Worm (Caenorhabditis elegans) whole organism, L4 larva: ENCODE results near the gene K05F1.13.

Source experiments
- D1046.2 ChIP-seq: fragments of 200-800 bp; sonication (Bioruptor generic); IDR thresholded peaks from 2 replicates; pipeline ENCODE4 v1.3.6; 2022; ENCODE audit warnings: missing genetic modification characterization, missing compliant biosample characterization
- R02D3.7 ChIP-seq: fragments of 150-350 bp; sonication (generic microtip); optimal IDR thresholded peaks from 3 replicates; lab custom pipeline; 2014; ENCODE audit warnings: missing biosample characterization, missing genetic modification characterization
- T26A8.4 ChIP-seq: fragments of 200-800 bp; sonication (Bioruptor generic); IDR thresholded peaks from 2 replicates; pipeline ENCODE4 v1.3.6; 2022; ENCODE audit warnings: missing genetic modification characterization, missing compliant biosample characterization
- aha-1 ChIP-seq: fragments of 150-350 bp; peaks from one replicate; lab custom pipeline; 2014; ENCODE audit warnings: missing biosample characterization, missing genetic modification characterization
- attf-4 ChIP-seq: sonication (generic microtip); optimal IDR thresholded peaks from 3 replicates; lab custom pipeline; 2017; ENCODE audit warnings: missing biosample characterization, missing genetic modification characterization
- daf-16 ChIP-seq, 3 experiments: sonication (generic microtip); optimal IDR thresholded peaks; 2 replicates each; lab custom pipeline; 2016 to 2017; ENCODE audit warnings: missing genetic modification characterization in 3 of 3, missing genetic modification reagents in 3 of 3, mild to moderate bottlenecking in 2 of 3, missing compliant biosample characterization in 2 of 3, missing biosample characterization in 1 of 3, moderate library complexity in 1 of 3
- daf-8 ChIP-seq: fragments of 200-800 bp; sonication (Bioruptor generic); IDR thresholded peaks from 2 replicates; pipeline ENCODE4 v1.3.6; 2022; ENCODE audit warnings: missing genetic modification characterization, missing compliant biosample characterization
- dmd-8 ChIP-seq: fragments of 200-800 bp; sonication (Bioruptor generic); IDR thresholded peaks from 2 replicates; pipeline ENCODE4 v1.3.6; 2022; ENCODE audit warnings: missing genetic modification characterization, missing compliant biosample characterization
- dpl-1 ChIP-seq: fragments of 150-350 bp; optimal IDR thresholded peaks from 2 replicates; lab custom pipeline; 2014; ENCODE audit warnings: missing biosample characterization, missing genetic modification reagents, missing genetic modification characterization
- lsy-2 ChIP-seq, 2 experiments: fragments of 150-350 bp in 1 of 2; sonication (generic microtip) in 1 of 2; optimal IDR thresholded peaks; 2 replicates each; lab custom pipeline; 2014 to 2017; ENCODE audit warnings: missing biosample characterization in 2 of 2, missing genetic modification characterization in 2 of 2
- madf-9 ChIP-seq: fragments of 200-800 bp; sonication (Bioruptor generic); conservative IDR thresholded peaks from 2 replicates; pipeline ENCODE4 v1.3.6; 2022; ENCODE audit warnings: missing genetic modification reagents, missing genetic modification characterization, missing compliant biosample characterization
- mes-2 ChIP-seq: sonication (generic microtip); optimal IDR thresholded peaks from 2 replicates; lab custom pipeline; 2016; ENCODE audit warnings: missing genotype, mild to moderate bottlenecking, missing genetic modification characterization, missing compliant biosample characterization; ENCODE audit not compliant: poor library complexity, severe bottlenecking
- mxl-2 ChIP-seq: fragments of 200-800 bp; sonication (Bioruptor generic); conservative IDR thresholded peaks from 2 replicates; pipeline ENCODE4 v1.3.6; 2022; ENCODE audit warnings: missing genetic modification reagents, missing genetic modification characterization, missing compliant biosample characterization
- snpc-1.2 ChIP-seq: fragments of 200-800 bp; sonication (Bioruptor generic); IDR thresholded peaks from 2 replicates; pipeline ENCODE4 v1.3.6; 2022; ENCODE audit warnings: missing genetic modification reagents, missing genetic modification characterization, missing compliant biosample characterization
- spr-1 ChIP-seq: sonication (generic microtip); optimal IDR thresholded peaks from 2 replicates; lab custom pipeline; 2016; ENCODE audit warnings: mild to moderate bottlenecking, missing genetic modification characterization, missing compliant biosample characterization
- spr-3 ChIP-seq: fragments of 200-800 bp; sonication (Bioruptor generic); optimal IDR thresholded peaks from 2 replicates; lab custom pipeline; 2018; ENCODE audit warnings: mild to moderate bottlenecking, missing genetic modification characterization, missing compliant biosample characterization
- unc-62 ChIP-seq, 3 experiments: fragments of 150-350 bp in 1 of 3; sonication (generic microtip); optimal IDR thresholded peaks in 2 of 3; peaks in 1 of 3; 1 replicate in 1 of 3; 2 replicates in 2 of 3; lab custom pipeline; 2014 to 2017; ENCODE audit warnings: missing biosample characterization in 3 of 3, missing genetic modification characterization in 3 of 3, missing genetic modification reagents in 3 of 3, missing genotype in 1 of 3

K05F1.13 gene

ce11 chrII:5838453-5838852 lies 49.5 kb downstream of the K05F1.13 start, which contains the start of gene ZK1248.15:
Gene ZK1248.15 (minus strand): TSS chrII:5838553.
- TF ChIP-seq spr-3 (GFP tag; lab: Kevin White, UChicago) (no peak), attf-4 (tag; lab: Kevin White, UChicago) (no peak), unc-62 (GFP tag; optimal IDR thresholded peaks at IDR 0.05 in 1 of 2; lab: Kevin White, UChicago) (peak in 1 of 2 experiments; percentile 86), unc-62 (tag; optimal IDR thresholded peaks at IDR 0.05; lab: Kevin White, UChicago) (no peak), T26A8.4 (no peak)

ce11 chrII:5839227-5839626 lies 50.3 kb downstream of the K05F1.13 start, which contains the start of gene ZK1248.19:
Gene ZK1248.19 (minus strand): TSS chrII:5839414.
- TF ChIP-seq mxl-2, result no peak
- TF ChIP-seq R02D3.7 (tag; lab: Kevin White, UChicago), result peak; percentile 88
- no peak for TF ChIP-seq madf-9 (GFP tag; lab: Robert Waterston, UW)
- TF ChIP-seq unc-62 (GFP tag; optimal IDR thresholded peaks at IDR 0.05 in 1 of 2; lab: Kevin White, UChicago), result no peak
- TF ChIP-seq unc-62 (tag; optimal IDR thresholded peaks at IDR 0.05; lab: Kevin White, UChicago), result no peak
- TF ChIP-seq daf-16 (GFP tag; optimal IDR thresholded peaks at IDR 0.05; lab: Kevin White, UChicago), result no peak
- TF ChIP-seq daf-16 (tag; optimal IDR thresholded peaks at IDR 0.05; lab: Kevin White, UChicago), result peak; percentile 24
- TF ChIP-seq T26A8.4, result no peak
- TF ChIP-seq spr-1, result no peak
- no peak for TF ChIP-seq dmd-8
- TF ChIP-seq aha-1 (tag; lab: Kevin White, UChicago), result no peak
- peak; percentile 12 for TF ChIP-seq dpl-1 (GFP tag; lab: Kevin White, UChicago)
- TF ChIP-seq daf-8 (GFP tag; lab: Robert Waterston, UW), result no peak
- TF ChIP-seq snpc-1.2, result no peak
- peak; percentile 57 for TF ChIP-seq mes-2 (tag; lab: Kevin White, UChicago)
- peak in 1 of 2 experiments; percentile 54 for TF ChIP-seq lsy-2 (tag; optimal IDR thresholded peaks at IDR 0.05; lab: Kevin White, UChicago)
- TF ChIP-seq D1046.2 (GFP tag; lab: Robert Waterston, UW), result no peak
- TF ChIP-seq, all 104 proteins: peak for 5
